Worm (Caenorhabditis elegans) whole organism, young adult: ENCODE measurements around the gene F33A8.7.

ENCODE experiments used
- B0336.3 ChIP-seq: fragments of 200-800 bp; sonication (Bioruptor generic); IDR thresholded peaks from 2 replicates; pipeline ENCODE4 v1.3.6; 2022; ENCODE audit warnings: missing genetic modification characterization, missing compliant biosample characterization
- C17E4.6 ChIP-seq: fragments of 200-800 bp; sonication (Bioruptor generic); IDR thresholded peaks from 2 replicates; pipeline ENCODE4 v1.3.6; 2022; ENCODE audit warnings: missing genetic modification reagents, missing genetic modification characterization, missing compliant biosample characterization
- F33H1.4 ChIP-seq: fragments of 200-800 bp; sonication (Bioruptor generic); IDR thresholded peaks from 2 replicates; pipeline ENCODE4 v1.3.6; 2022; ENCODE audit warnings: missing genetic modification reagents, missing genetic modification characterization, missing compliant biosample characterization
- F37B4.10 ChIP-seq: fragments of 200-800 bp; sonication (Bioruptor generic); IDR thresholded peaks from 2 replicates; pipeline ENCODE4 v1.3.6; 2022; ENCODE audit warnings: missing genetic modification characterization, missing compliant biosample characterization
- F39B2.1 ChIP-seq: fragments of 200-800 bp; sonication (Bioruptor generic); IDR thresholded peaks from 2 replicates; pipeline ENCODE4 v1.3.6; 2022; ENCODE audit warnings: missing genetic modification reagents, missing genetic modification characterization, missing compliant biosample characterization
- F49E8.2 ChIP-seq: sonication (generic microtip); optimal IDR thresholded peaks from 3 replicates; lab custom pipeline; 2017; ENCODE audit warnings: missing genetic modification characterization, mild to moderate bottlenecking, missing compliant biosample characterization, antibody characterized with exemption, moderate library complexity; ENCODE audit not compliant: insufficient read depth
- F55B11.4 ChIP-seq: sonication (generic microtip); optimal IDR thresholded peaks from 2 replicates; lab custom pipeline; 2016; ENCODE audit warnings: missing compliant biosample characterization, missing genetic modification characterization, borderline replicate concordance; ENCODE audit not compliant: insufficient read depth
- K12H6.12 ChIP-seq: fragments of 200-800 bp; sonication (Bioruptor generic); optimal IDR thresholded peaks from 2 replicates; lab custom pipeline; 2018; ENCODE audit warnings: mild to moderate bottlenecking, missing genetic modification characterization, missing compliant biosample characterization
- T07F8.4 ChIP-seq: sonication (generic microtip); optimal IDR thresholded peaks from 2 replicates; lab custom pipeline; 2016; ENCODE audit warnings: mild to moderate bottlenecking, missing genetic modification characterization, moderate library complexity, missing compliant biosample characterization
- Y53F4B.3 ChIP-seq: fragments of 200-800 bp; sonication (Bioruptor generic); IDR thresholded peaks from 2 replicates; pipeline ENCODE4 v1.3.6; 2022; ENCODE audit warnings: missing genetic modification reagents, missing genetic modification characterization, missing compliant biosample characterization
- Y79H2A.3 ChIP-seq: fragments of 200-800 bp; sonication (Bioruptor generic); conservative IDR thresholded peaks from 2 replicates; pipeline ENCODE4 v1.3.6; 2022; ENCODE audit warnings: missing genetic modification reagents, missing genetic modification characterization, missing compliant biosample characterization
- Y95B8A.8 ChIP-seq: fragments of 200-800 bp; sonication (Bioruptor generic); IDR thresholded peaks from 2 replicates; pipeline ENCODE4 v1.3.6; 2022; ENCODE audit warnings: missing genetic modification reagents, missing genetic modification characterization, missing compliant biosample characterization
- aptf-3 ChIP-seq: fragments of 200-800 bp; sonication (Bioruptor generic); IDR thresholded peaks from 2 replicates; pipeline ENCODE4 v1.3.6; 2022; ENCODE audit warnings: missing genetic modification characterization, missing compliant biosample characterization
- attf-3 ChIP-seq: fragments of 200-800 bp; sonication (Bioruptor generic); conservative IDR thresholded peaks from 2 replicates; pipeline ENCODE4 v1.3.6; 2022; ENCODE audit warnings: missing genetic modification reagents, missing genetic modification characterization, missing compliant biosample characterization
- ccch-3 ChIP-seq: fragments of 200-800 bp; sonication (Bioruptor generic); optimal IDR thresholded peaks from 2 replicates; lab custom pipeline; 2018; ENCODE audit warnings: mild to moderate bottlenecking, missing genetic modification characterization, missing compliant biosample characterization
- ceh-27 ChIP-seq: fragments of 200-800 bp; sonication (Bioruptor generic); optimal IDR thresholded peaks from 2 replicates; lab custom pipeline; 2018; ENCODE audit warnings: mild to moderate bottlenecking, missing genetic modification characterization, moderate library complexity, missing compliant biosample characterization
- ceh-91 ChIP-seq: fragments of 200-800 bp; sonication (Bioruptor generic); IDR thresholded peaks from 2 replicates; pipeline ENCODE4 v1.3.6; 2022; ENCODE audit warnings: missing genetic modification reagents, missing genetic modification characterization, missing compliant biosample characterization
- dox-1 ChIP-seq: fragments of 200-800 bp; sonication (Bioruptor generic); IDR thresholded peaks from 2 replicates; pipeline ENCODE4 v1.3.6; 2022; ENCODE audit warnings: missing genetic modification reagents, missing genetic modification characterization, missing compliant biosample characterization
- efl-1 ChIP-seq: fragments of 150-350 bp; optimal IDR thresholded peaks from 2 replicates; lab custom pipeline; 2014; ENCODE audit warnings: missing biosample characterization, missing genetic modification reagents, missing genetic modification characterization
- egrh-3 ChIP-seq: fragments of 200-800 bp; sonication (Bioruptor generic); IDR thresholded peaks from 2 replicates; pipeline ENCODE4 v1.3.6; 2022; ENCODE audit warnings: missing genetic modification reagents, missing genetic modification characterization, missing compliant biosample characterization
- ekl-4 ChIP-seq: fragments of 200-800 bp; sonication (Bioruptor generic); IDR thresholded peaks from 2 replicates; pipeline ENCODE4 v1.3.6; 2022; ENCODE audit warnings: missing genetic modification reagents, missing genetic modification characterization, missing compliant biosample characterization
- ets-4 ChIP-seq: fragments of 200-800 bp; sonication (Bioruptor generic); optimal IDR thresholded peaks from 2 replicates; lab custom pipeline; 2018; ENCODE audit warnings: mild to moderate bottlenecking, missing genetic modification characterization, missing compliant biosample characterization
- fkh-3 ChIP-seq: sonication (generic microtip); optimal IDR thresholded peaks from 2 replicates; lab custom pipeline; 2016; ENCODE audit warnings: mild to moderate bottlenecking, missing genetic modification characterization, missing compliant biosample characterization
- gei-17 ChIP-seq: fragments of 200-800 bp; sonication (Bioruptor generic); optimal IDR thresholded peaks from 2 replicates; lab custom pipeline; 2018; ENCODE audit warnings: mild to moderate bottlenecking, missing genetic modification characterization, missing compliant biosample characterization
- hsf-1 ChIP-seq: fragments of 200-800 bp; sonication (Bioruptor generic); IDR thresholded peaks from 2 replicates; pipeline ENCODE4 v1.3.6; 2022; ENCODE audit warnings: missing genetic modification reagents, missing genetic modification characterization, missing compliant biosample characterization
- lag-1 ChIP-seq: fragments of 200-800 bp; sonication (Bioruptor generic); IDR thresholded peaks from 2 replicates; pipeline ENCODE4 v1.3.6; 2022; ENCODE audit warnings: missing genetic modification reagents, missing genetic modification characterization, missing compliant biosample characterization
- lin-40 ChIP-seq: sonication (generic microtip); optimal IDR thresholded peaks from 2 replicates; lab custom pipeline; 2016; ENCODE audit warnings: missing genetic modification characterization, mild to moderate bottlenecking, missing compliant biosample characterization, missing genotype, missing genetic modification reagents
- madf-3 ChIP-seq: fragments of 200-800 bp; sonication (Bioruptor generic); IDR thresholded peaks from 2 replicates; pipeline ENCODE4 v1.3.6; 2022; ENCODE audit warnings: missing genetic modification reagents, missing genetic modification characterization, missing compliant biosample characterization
- madf-6 ChIP-seq: fragments of 200-800 bp; sonication (Bioruptor generic); IDR thresholded peaks from 2 replicates; pipeline ENCODE4 v1.3.6; 2022; ENCODE audit warnings: missing genetic modification reagents, missing genetic modification characterization, missing compliant biosample characterization
- nfya-1 ChIP-seq: sonication (generic microtip); optimal IDR thresholded peaks from 2 replicates; lab custom pipeline; 2017; ENCODE audit warnings: antibody characterized with exemption, missing compliant biosample characterization, missing genetic modification characterization, borderline replicate concordance; ENCODE audit not compliant: insufficient read depth
- nhr-120 ChIP-seq: fragments of 200-800 bp; sonication (Bioruptor generic); IDR thresholded peaks from 2 replicates; pipeline ENCODE4 v1.3.6; 2022; ENCODE audit warnings: missing genetic modification characterization, missing compliant biosample characterization
- snpc-3.4 ChIP-seq: sonication (generic microtip); optimal IDR thresholded peaks from 2 replicates; lab custom pipeline; 2017; ENCODE audit warnings: missing genetic modification characterization, mild to moderate bottlenecking, missing compliant biosample characterization, antibody characterized with exemption, moderate library complexity, missing genotype, missing genetic modification reagents
- tlf-1 ChIP-seq: fragments of 200-800 bp; sonication (Bioruptor generic); optimal IDR thresholded peaks from 2 replicates; lab custom pipeline; 2018; ENCODE audit warnings: mild to moderate bottlenecking, missing genetic modification characterization, missing compliant biosample characterization
- unc-62 ChIP-seq: fragments of 150-350 bp; optimal IDR thresholded peaks from 2 replicates; lab custom pipeline; 2014; ENCODE audit warnings: missing biosample characterization, missing genetic modification reagents, missing genetic modification characterization
- xnd-1 ChIP-seq: sonication (generic microtip); optimal IDR thresholded peaks from 2 replicates; lab custom pipeline; 2016; ENCODE audit warnings: missing genotype, missing genetic modification reagents, missing genetic modification characterization, missing compliant biosample characterization
- ztf-3 ChIP-seq: fragments of 200-800 bp; sonication (Bioruptor generic); optimal IDR thresholded peaks from 2 replicates; lab custom pipeline; 2018; ENCODE audit warnings: mild to moderate bottlenecking, missing genetic modification characterization, missing compliant biosample characterization
- ztf-6 ChIP-seq: fragments of 200-800 bp; sonication (Bioruptor generic); IDR thresholded peaks from 2 replicates; pipeline ENCODE4 v1.3.6; 2022; ENCODE audit warnings: missing genetic modification reagents, missing genetic modification characterization, missing compliant biosample characterization

Gene F33A8.7

ce11 chrII:11025566-11025965 is at the start of gene F33A8.7:
TSS of gene F33A8.7 (minus strand) at chrII:11025666.
- TF ChIP-seq egrh-3 (GFP tag; lab: Robert Waterston, UW), result no peak
- no peak for TF ChIP-seq F37B4.10 (GFP tag; lab: Robert Waterston, UW)
- no peak for TF ChIP-seq F39B2.1 (GFP tag; lab: Robert Waterston, UW)
- TF ChIP-seq xnd-1 (tag; lab: Kevin White, UChicago), result no peak
- no peak for TF ChIP-seq lag-1 (GFP tag; lab: Robert Waterston, UW)
- TF ChIP-seq K12H6.12 (tag; lab: Kevin White, UChicago), result no peak
- TF ChIP-seq, all 124 proteins: peak for 0

ce11 chrII:11072565-11072964 is 47.1 kb upstream of the F33A8.7 start:
- TF ChIP-seq hsf-1, result no peak
- no peak for TF ChIP-seq T07F8.4
- TF ChIP-seq Y79H2A.3 (GFP tag; lab: Robert Waterston, UW), result no peak
- TF ChIP-seq madf-6 (GFP tag; lab: Robert Waterston, UW), result no peak
- no peak for TF ChIP-seq ztf-3 (GFP tag; lab: Kevin White, UChicago)

ce11 chrII:11064191-11064695 is 38.8 kb upstream of the F33A8.7 start:
- 0 out of 2 replicates have a peak, but pooled peaks have one; percentile 20 for TF ChIP-seq hsf-1
- no peak for TF ChIP-seq Y53F4B.3

- TF ChIP-seq unc-62 (GFP tag; lab: Kevin White, UChicago) (no peak), ceh-27 (GFP tag; lab: Kevin White, UChicago) (no peak), aptf-3 (GFP tag; lab: Robert Waterston, UW) (no peak), F33H1.4 (GFP tag; lab: Robert Waterston, UW) (no peak), F37B4.10 (GFP tag; lab: Robert Waterston, UW) (no peak), ztf-6 (GFP tag; lab: Robert Waterston, UW) (no peak)
Measured at ce11 chrII:11057256-11057655, 31.8 kb upstream of the F33A8.7 start.

ce11 chrII:11055223-11055622 is 29.8 kb upstream of the F33A8.7 start, which contains the start of gene F45E10.2:
TSS of gene F45E10.2 (minus strand) at chrII:11055323.
- TF ChIP-seq ccch-3 (no peak), Y95B8A.8 (GFP tag; lab: Robert Waterston, UW) (no peak), efl-1 (no peak), gei-17 (GFP tag; lab: Kevin White, UChicago) (no peak), K12H6.12 (tag; lab: Kevin White, UChicago) (no peak)

ce11 chrII:11052526-11052925 is 27.1 kb upstream of the F33A8.7 start:
- no peak for TF ChIP-seq fkh-3 (tag; lab: Kevin White, UChicago)
- no peak for TF ChIP-seq T07F8.4
- TF ChIP-seq ets-4 (GFP tag; lab: Kevin White, UChicago), result no peak
- no peak for TF ChIP-seq ztf-6 (GFP tag; lab: Robert Waterston, UW)
- no peak for TF ChIP-seq dox-1 (GFP tag; lab: Robert Waterston, UW)
- no peak for TF ChIP-seq C17E4.6 (GFP tag; lab: Robert Waterston, UW)
- no peak for TF ChIP-seq F55B11.4 (tag; lab: Kevin White, UChicago)
- no peak for TF ChIP-seq nhr-120 (GFP tag; lab: Robert Waterston, UW)

ce11 chrII:11050678-11051077 is 25.2 kb upstream of the F33A8.7 start:
- TF ChIP-seq ceh-91 (peak; percentile 88), madf-6 (GFP tag; lab: Robert Waterston, UW) (peak; percentile 98), ekl-4 (GFP tag; lab: Robert Waterston, UW) (0 out of 2 replicates have a peak, but pooled peaks have one; percentile 41), F49E8.2 (tag; lab: Kevin White, UChicago) (peak; percentile 81), xnd-1 (tag; lab: Kevin White, UChicago) (peak; percentile 89), lin-40 (no peak), madf-3 (GFP tag; lab: Robert Waterston, UW) (peak; percentile 58; the same call in 1 of the 2 replicates), F33H1.4 (GFP tag; lab: Robert Waterston, UW) (peak; percentile 94), B0336.3 (GFP tag; lab: Robert Waterston, UW) (no peak), tlf-1 (GFP tag; lab: Kevin White, UChicago) (peak; percentile 21), efl-1 (peak; percentile 71), attf-3 (peak; percentile 45; the same call in 1 of the 2 replicates), snpc-3.4 (tag; lab: Kevin White, UChicago) (peak; percentile 63), nfya-1 (tag; lab: Kevin White, UChicago) (no peak)
